Worm (Caenorhabditis elegans) whole organism, L4 larva: ENCODE measurements around the gene vrk-1.

ENCODE experiments used
- D1046.2 ChIP-seq: fragments of 200-800 bp; sonication (Bioruptor generic); IDR thresholded peaks from 2 replicates; pipeline ENCODE4 v1.3.6; 2022; ENCODE audit warnings: missing genetic modification characterization, missing compliant biosample characterization
- F26F4.8 ChIP-seq: fragments of 200-800 bp; sonication (Bioruptor generic); conservative IDR thresholded peaks from 2 replicates; pipeline ENCODE4 v1.3.6; 2022; ENCODE audit warnings: missing genetic modification characterization, missing compliant biosample characterization
- F37D6.2 ChIP-seq: sonication (generic microtip); optimal IDR thresholded peaks from 2 replicates; lab custom pipeline; 2016; ENCODE audit warnings: mild to moderate bottlenecking, missing genetic modification characterization, missing compliant biosample characterization
- T20F7.1 ChIP-seq: fragments of 200-800 bp; sonication (Bioruptor generic); optimal IDR thresholded peaks from 2 replicates; lab custom pipeline; 2018; ENCODE audit warnings: mild to moderate bottlenecking, missing genetic modification characterization, missing compliant biosample characterization
- Y105C5A.15 ChIP-seq: fragments of 200-800 bp; sonication (Bioruptor generic); IDR thresholded peaks from 2 replicates; pipeline ENCODE4 v1.3.6; 2022; ENCODE audit warnings: missing genetic modification characterization, missing compliant biosample characterization
- Y5F2A.4 ChIP-seq: fragments of 200-800 bp; sonication (Bioruptor generic); optimal IDR thresholded peaks from 2 replicates; lab custom pipeline; 2018; ENCODE audit warnings: mild to moderate bottlenecking, missing genetic modification characterization, missing compliant biosample characterization
- ZK337.2 ChIP-seq: fragments of 200-800 bp; sonication (Bioruptor generic); IDR thresholded peaks from 2 replicates; pipeline ENCODE4 v1.3.6; 2022; ENCODE audit warnings: missing genetic modification reagents, missing genetic modification characterization, missing compliant biosample characterization
- attf-4 ChIP-seq: sonication (generic microtip); optimal IDR thresholded peaks from 3 replicates; lab custom pipeline; 2017; ENCODE audit warnings: missing biosample characterization, missing genetic modification characterization
- ceh-20 ChIP-seq: fragments of 200-800 bp; sonication (Bioruptor generic); IDR thresholded peaks from 2 replicates; pipeline ENCODE4 v1.3.6; 2022; ENCODE audit warnings: missing genetic modification reagents, missing genetic modification characterization, missing compliant biosample characterization
- daf-16 ChIP-seq, 3 experiments: sonication (generic microtip); optimal IDR thresholded peaks; 2 replicates each; lab custom pipeline; 2016 to 2017; ENCODE audit warnings: missing genetic modification characterization in 3 of 3, missing genetic modification reagents in 3 of 3, mild to moderate bottlenecking in 2 of 3, missing compliant biosample characterization in 2 of 3, missing biosample characterization in 1 of 3, moderate library complexity in 1 of 3
- daf-19 ChIP-seq: fragments of 200-800 bp; sonication (Bioruptor generic); conservative IDR thresholded peaks from 2 replicates; pipeline ENCODE4 v1.3.6; 2022; ENCODE audit warnings: missing genetic modification characterization, missing compliant biosample characterization
- daf-8 ChIP-seq: fragments of 200-800 bp; sonication (Bioruptor generic); IDR thresholded peaks from 2 replicates; pipeline ENCODE4 v1.3.6; 2022; ENCODE audit warnings: missing genetic modification characterization, missing compliant biosample characterization
- dmd-6 ChIP-seq: fragments of 200-800 bp; sonication (Bioruptor generic); IDR thresholded peaks from 2 replicates; pipeline ENCODE4 v1.3.6; 2022; ENCODE audit warnings: missing genetic modification reagents, missing genetic modification characterization, missing compliant biosample characterization
- dpl-1 ChIP-seq: fragments of 150-350 bp; optimal IDR thresholded peaks from 2 replicates; lab custom pipeline; 2014; ENCODE audit warnings: missing biosample characterization, missing genetic modification reagents, missing genetic modification characterization
- duxl-1 ChIP-seq: sonication (generic microtip); optimal IDR thresholded peaks from 2 replicates; lab custom pipeline; 2016; ENCODE audit warnings: mild to moderate bottlenecking, missing genetic modification characterization, moderate library complexity, missing compliant biosample characterization; ENCODE audit not compliant: poor library complexity
- dve-1 ChIP-seq: sonication (generic microtip); optimal IDR thresholded peaks from 2 replicates; lab custom pipeline; 2017; ENCODE audit warnings: antibody characterized with exemption, mild to moderate bottlenecking, missing genetic modification characterization, missing compliant biosample characterization; ENCODE audit not compliant: insufficient read depth
- fos-1 ChIP-seq: fragments of 150-350 bp; optimal IDR thresholded peaks from 2 replicates; lab custom pipeline; 2014; ENCODE audit warnings: missing biosample characterization, missing genetic modification characterization
- hlh-11 ChIP-seq: fragments of 200-800 bp; sonication (Bioruptor generic); optimal IDR thresholded peaks from 2 replicates; lab custom pipeline; 2018; ENCODE audit warnings: mild to moderate bottlenecking, missing genetic modification characterization, missing compliant biosample characterization
- hlh-30 ChIP-seq: sonication (generic microtip); optimal IDR thresholded peaks from 2 replicates; lab custom pipeline; 2017; ENCODE audit warnings: antibody characterized with exemption, mild to moderate bottlenecking, missing genetic modification characterization, missing compliant biosample characterization; ENCODE audit not compliant: insufficient read depth
- hmg-1.1 ChIP-seq: fragments of 200-800 bp; sonication (Bioruptor generic); IDR thresholded peaks from 2 replicates; pipeline ENCODE4 v1.3.6; 2022; ENCODE audit warnings: missing genetic modification reagents, missing genetic modification characterization, missing compliant biosample characterization
- lin-1 ChIP-seq: fragments of 200-800 bp; sonication (Bioruptor generic); IDR thresholded peaks from 2 replicates; pipeline ENCODE4 v1.3.6; 2022; ENCODE audit warnings: missing genetic modification reagents, missing genetic modification characterization, missing compliant biosample characterization
- lin-13 ChIP-seq: fragments of 150-350 bp; optimal IDR thresholded peaks from 2 replicates; lab custom pipeline; 2014; ENCODE audit warnings: missing biosample characterization, missing genetic modification reagents, missing genetic modification characterization
- lin-38 ChIP-seq: fragments of 200-800 bp; sonication (Bioruptor generic); IDR thresholded peaks from 2 replicates; pipeline ENCODE4 v1.3.6; 2022; ENCODE audit warnings: missing genetic modification reagents, missing genetic modification characterization, missing compliant biosample characterization
- lsy-2 ChIP-seq, 2 experiments: fragments of 150-350 bp in 1 of 2; sonication (generic microtip) in 1 of 2; optimal IDR thresholded peaks; 2 replicates each; lab custom pipeline; 2014 to 2017; ENCODE audit warnings: missing biosample characterization in 2 of 2, missing genetic modification characterization in 2 of 2
- mdl-1 ChIP-seq, 2 experiments: fragments of 150-350 bp in 1 of 2; sonication (generic microtip) in 1 of 2; optimal IDR thresholded peaks; 2 replicates each; lab custom pipeline; 2014 to 2017; ENCODE audit warnings: missing biosample characterization in 2 of 2, missing genetic modification characterization in 2 of 2
- mep-1 ChIP-seq: fragments of 150-350 bp; sonication (generic microtip); optimal IDR thresholded peaks from 3 replicates; lab custom pipeline; 2014; ENCODE audit warnings: missing biosample characterization, missing genetic modification characterization
- mes-2 ChIP-seq: sonication (generic microtip); optimal IDR thresholded peaks from 2 replicates; lab custom pipeline; 2016; ENCODE audit warnings: missing genotype, mild to moderate bottlenecking, missing genetic modification characterization, missing compliant biosample characterization; ENCODE audit not compliant: poor library complexity, severe bottlenecking
- nhr-10 ChIP-seq: fragments of 150-350 bp; optimal IDR thresholded peaks from 2 replicates; lab custom pipeline; 2014; ENCODE audit warnings: missing biosample characterization, missing genetic modification characterization
- nhr-102 ChIP-seq: sonication (generic microtip); optimal IDR thresholded peaks from 2 replicates; lab custom pipeline; 2016; ENCODE audit warnings: mild to moderate bottlenecking, missing genetic modification characterization, moderate library complexity, missing compliant biosample characterization
- nhr-111 ChIP-seq: fragments of 200-800 bp; sonication (Bioruptor generic); optimal IDR thresholded peaks from 2 replicates; lab custom pipeline; 2018; ENCODE audit warnings: mild to moderate bottlenecking, missing genetic modification characterization, missing compliant biosample characterization
- nhr-25 ChIP-seq: sonication (generic microtip); optimal IDR thresholded peaks from 2 replicates; lab custom pipeline; 2017; ENCODE audit warnings: missing genetic modification characterization, mild to moderate bottlenecking, missing compliant biosample characterization, antibody characterized with exemption, moderate library complexity, borderline replicate concordance; ENCODE audit not compliant: insufficient read depth
- nhr-28 ChIP-seq: fragments of 150-350 bp; optimal IDR thresholded peaks from 2 replicates; lab custom pipeline; 2014; ENCODE audit warnings: missing biosample characterization, missing genetic modification characterization
- nhr-76 ChIP-seq: fragments of 150-350 bp; optimal IDR thresholded peaks from 2 replicates; lab custom pipeline; 2014; ENCODE audit warnings: missing biosample characterization, missing genetic modification characterization
- nhr-77 ChIP-seq: fragments of 150-350 bp; optimal IDR thresholded peaks from 2 replicates; lab custom pipeline; 2014; ENCODE audit warnings: missing biosample characterization, missing genetic modification characterization
- pha-4 ChIP-seq, 2 experiments: fragments of 150-350 bp in 1 of 2; fragments of 200-800 bp in 1 of 2; sonication (Bioruptor generic) in 1 of 2; IDR thresholded peaks in 1 of 2; optimal IDR thresholded peaks in 1 of 2; 2 replicates each; pipeline versions ENCODE4 v1.3.6 to Lab custom; 2014 to 2022; ENCODE audit warnings: missing genetic modification characterization in 2 of 2, missing genetic modification reagents in 2 of 2, missing biosample characterization in 1 of 2, missing compliant biosample characterization in 1 of 2
- pqm-1 ChIP-seq: sonication (generic microtip); optimal IDR thresholded peaks from 2 replicates; lab custom pipeline; 2017; ENCODE audit warnings: missing biosample characterization, missing genetic modification characterization
- snpc-4 ChIP-seq: fragments of 150-350 bp; optimal IDR thresholded peaks from 2 replicates; lab custom pipeline; 2014; ENCODE audit warnings: missing biosample characterization, missing genetic modification characterization
- spr-1 ChIP-seq: sonication (generic microtip); optimal IDR thresholded peaks from 2 replicates; lab custom pipeline; 2016; ENCODE audit warnings: mild to moderate bottlenecking, missing genetic modification characterization, missing compliant biosample characterization
- spr-3 ChIP-seq: fragments of 200-800 bp; sonication (Bioruptor generic); optimal IDR thresholded peaks from 2 replicates; lab custom pipeline; 2018; ENCODE audit warnings: mild to moderate bottlenecking, missing genetic modification characterization, missing compliant biosample characterization
- tra-1 ChIP-seq: fragments of 200-800 bp; sonication (Bioruptor generic); IDR thresholded peaks from 2 replicates; pipeline ENCODE4 v1.3.6; 2022; ENCODE audit warnings: missing genetic modification reagents, missing genetic modification characterization, missing compliant biosample characterization
- unc-130 ChIP-seq: sonication (generic microtip); optimal IDR thresholded peaks from 2 replicates; lab custom pipeline; 2016; ENCODE audit warnings: missing genetic modification reagents, missing genetic modification characterization, missing compliant biosample characterization
- zag-1 ChIP-seq: fragments of 150-350 bp; optimal IDR thresholded peaks from 2 replicates; lab custom pipeline; 2014; ENCODE audit warnings: missing biosample characterization, missing genetic modification characterization
- zfp-2 ChIP-seq: sonication (generic microtip); optimal IDR thresholded peaks from 2 replicates; lab custom pipeline; 2016; ENCODE audit warnings: mild to moderate bottlenecking, missing genetic modification characterization, missing compliant biosample characterization
- zip-11 ChIP-seq: fragments of 200-800 bp; sonication (Bioruptor generic); IDR thresholded peaks from 2 replicates; pipeline ENCODE4 v1.3.6; 2022; ENCODE audit warnings: missing genetic modification characterization, missing compliant biosample characterization

Gene vrk-1

DNA sequence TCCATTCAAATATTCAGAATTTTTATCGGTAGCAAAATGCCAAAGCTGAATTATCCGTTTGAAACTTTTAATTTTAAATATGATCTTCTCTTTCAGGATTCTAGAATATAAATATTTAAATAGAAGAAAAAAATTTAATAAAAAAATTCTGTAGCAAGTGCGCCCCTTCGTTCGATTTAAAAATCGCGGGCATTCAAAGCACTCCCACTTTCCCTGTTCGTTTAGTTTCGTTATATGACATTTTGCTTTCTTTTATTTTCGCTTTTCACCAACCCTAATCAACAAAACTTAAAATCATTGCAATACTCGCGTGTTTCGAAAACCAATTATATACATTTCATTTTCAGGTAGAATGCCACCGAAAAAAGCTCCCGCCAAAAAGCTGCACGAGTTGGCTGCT, at the start of gene vrk-1:
Gene vrk-1 (plus strand): TSS at position 348 of the 400 bp plus-strand sequence.
- no peak for TF ChIP-seq nhr-76 (tag; lab: Kevin White, UChicago)
- no peak for TF ChIP-seq lin-1 (GFP tag; lab: Robert Waterston, UW)
- no peak for TF ChIP-seq nhr-111
- no peak for TF ChIP-seq tra-1 (GFP tag; lab: Robert Waterston, UW)
- no peak for TF ChIP-seq nhr-77 (tag; lab: Kevin White, UChicago)
- TF ChIP-seq attf-4 (tag; lab: Kevin White, UChicago), result no peak
- no peak for TF ChIP-seq nhr-102 (tag; lab: Kevin White, UChicago)
- TF ChIP-seq F37D6.2, result no peak
- TF ChIP-seq ZK337.2 (GFP tag; lab: Robert Waterston, UW), result no peak
- TF ChIP-seq unc-130 (GFP tag; lab: Kevin White, UChicago), result no peak
- TF ChIP-seq dmd-6 (GFP tag; lab: Robert Waterston, UW), result no peak
- no peak for TF ChIP-seq F26F4.8 (GFP tag; lab: Robert Waterston, UW)
- TF ChIP-seq T20F7.1 (GFP tag; lab: Kevin White, UChicago), result no peak
- no peak for TF ChIP-seq Y5F2A.4 (GFP tag; lab: Kevin White, UChicago)
- TF ChIP-seq spr-3, result no peak
- no peak for TF ChIP-seq nhr-10
- no peak for TF ChIP-seq spr-1 (tag; lab: Kevin White, UChicago)
- TF ChIP-seq mdl-1 (tag; optimal IDR thresholded peaks at IDR 0.05; lab: Kevin White, UChicago), result no peak
- no peak for TF ChIP-seq fos-1
- TF ChIP-seq mes-2, result peak; percentile 24
- TF ChIP-seq zip-11 (GFP tag; lab: Robert Waterston, UW), result no peak
- TF ChIP-seq lsy-2 (tag; optimal IDR thresholded peaks at IDR 0.05; lab: Kevin White, UChicago), result peak in 1 of 2 experiments; percentile 25
- no peak for TF ChIP-seq nhr-25 (tag; lab: Kevin White, UChicago)
- TF ChIP-seq dpl-1, result peak; percentile 48
- no peak for TF ChIP-seq ceh-20
- TF ChIP-seq duxl-1 (tag; lab: Kevin White, UChicago), result no peak
- no peak for TF ChIP-seq Y105C5A.15 (GFP tag; lab: Robert Waterston, UW)
- no peak for TF ChIP-seq daf-8 (GFP tag; lab: Robert Waterston, UW)
- TF ChIP-seq lin-38 (GFP tag; lab: Robert Waterston, UW), result peak; percentile 47

DNA sequence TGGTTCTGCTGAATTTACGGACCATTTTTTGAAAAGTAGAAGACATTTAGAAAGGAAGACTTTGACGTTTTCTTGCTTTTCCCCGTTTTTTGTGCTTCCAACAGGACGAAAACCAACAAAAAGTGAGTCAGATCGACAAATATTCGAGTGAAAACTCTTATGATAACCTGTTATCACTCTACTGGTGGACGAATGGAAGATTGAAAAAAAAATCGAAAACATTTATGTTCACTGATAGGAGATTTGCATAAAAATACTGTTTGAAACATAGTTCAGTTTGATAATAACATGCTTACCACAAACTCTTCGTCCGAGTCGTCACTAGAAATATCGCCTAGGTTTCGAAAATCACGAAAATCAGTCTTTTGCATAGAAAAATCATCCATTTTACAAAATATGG, 49.4 kb upstream of the vrk-1 start:
- TF ChIP-seq dve-1 (tag; lab: Kevin White, UChicago), result peak; percentile 0
- no peak for TF ChIP-seq daf-19 (GFP tag; lab: Robert Waterston, UW)
- TF ChIP-seq hlh-11 (tag; lab: Kevin White, UChicago), result peak; percentile 16
- peak; percentile 25 for TF ChIP-seq pqm-1 (tag; lab: Kevin White, UChicago)
- TF ChIP-seq F37D6.2, result no peak
- peak; percentile 76 for TF ChIP-seq nhr-28
- TF ChIP-seq daf-16 (GFP tag; optimal IDR thresholded peaks at IDR 0.05; lab: Kevin White, UChicago), result no peak
- peak; percentile 56 for TF ChIP-seq daf-16 (tag; optimal IDR thresholded peaks at IDR 0.05; lab: Kevin White, UChicago)

ce11 chrII:5873564-5874070, 48.1 kb upstream of the vrk-1 start, which contains the start of gene tex-2:
Gene tex-2 (minus strand): TSS chrII:5873614.
- TF ChIP-seq pha-4 (GFP tag; IDR thresholded peaks at IDR 0.05; lab: Robert Waterston, UW) (no peak), pha-4 (tag; optimal IDR thresholded peaks at IDR 0.05; lab: Kevin White, UChicago) (no peak), lin-13 (GFP tag; lab: Kevin White, UChicago) (peak; percentile 10), hmg-1.1 (0 out of 2 replicates have a peak, but pooled peaks have one; percentile 8), mes-2 (peak; percentile 71), zfp-2 (tag; lab: Kevin White, UChicago) (no peak), T20F7.1 (GFP tag; lab: Kevin White, UChicago) (peak; percentile 68), zag-1 (no peak), nhr-28 (peak; percentile 90), daf-16 (GFP tag; optimal IDR thresholded peaks at IDR 0.05; lab: Kevin White, UChicago) (no peak), daf-16 (tag; optimal IDR thresholded peaks at IDR 0.05; lab: Kevin White, UChicago) (peak; percentile 64), D1046.2 (GFP tag; lab: Robert Waterston, UW) (no peak), lsy-2 (tag; optimal IDR thresholded peaks at IDR 0.05; lab: Kevin White, UChicago) (peak in 1 of 2 experiments; percentile 30), pqm-1 (tag; lab: Kevin White, UChicago) (peak; percentile 26), hlh-30 (tag; lab: Kevin White, UChicago) (peak; percentile 19), snpc-4 (no peak), mep-1 (tag; lab: Kevin White, UChicago) (peak; percentile 53), dmd-6 (GFP tag; lab: Robert Waterston, UW) (peak; percentile 79), tra-1 (GFP tag; lab: Robert Waterston, UW) (peak; percentile 61; the same call in 1 of the 2 replicates), hlh-11 (tag; lab: Kevin White, UChicago) (peak; percentile 72), lin-38 (GFP tag; lab: Robert Waterston, UW) (peak; percentile 88), mdl-1 (tag; optimal IDR thresholded peaks at IDR 0.05; lab: Kevin White, UChicago) (peak in 1 of 2 experiments; percentile 24)
